Worm (Caenorhabditis elegans) whole organism, L4 larva: Measurements from ENCODE around the gene vab-23.

Experiments used
- R02D3.7 ChIP-seq: fragments of 150-350 bp; sonication (generic microtip); optimal IDR thresholded peaks from 3 replicates; lab custom pipeline; 2014; ENCODE audit warnings: missing biosample characterization, missing genetic modification characterization
- Y5F2A.4 ChIP-seq: fragments of 200-800 bp; sonication (Bioruptor generic); optimal IDR thresholded peaks from 2 replicates; lab custom pipeline; 2018; ENCODE audit warnings: mild to moderate bottlenecking, missing genetic modification characterization, missing compliant biosample characterization
- hlh-30 ChIP-seq: sonication (generic microtip); optimal IDR thresholded peaks from 2 replicates; lab custom pipeline; 2017; ENCODE audit warnings: antibody characterized with exemption, mild to moderate bottlenecking, missing genetic modification characterization, missing compliant biosample characterization; ENCODE audit not compliant: insufficient read depth
- lin-13 ChIP-seq: fragments of 150-350 bp; optimal IDR thresholded peaks from 2 replicates; lab custom pipeline; 2014; ENCODE audit warnings: missing biosample characterization, missing genetic modification reagents, missing genetic modification characterization
- mep-1 ChIP-seq: fragments of 150-350 bp; sonication (generic microtip); optimal IDR thresholded peaks from 3 replicates; lab custom pipeline; 2014; ENCODE audit warnings: missing biosample characterization, missing genetic modification characterization
- nhr-25 ChIP-seq: sonication (generic microtip); optimal IDR thresholded peaks from 2 replicates; lab custom pipeline; 2017; ENCODE audit warnings: missing genetic modification characterization, mild to moderate bottlenecking, missing compliant biosample characterization, antibody characterized with exemption, moderate library complexity, borderline replicate concordance; ENCODE audit not compliant: insufficient read depth
- nhr-28 ChIP-seq: fragments of 150-350 bp; optimal IDR thresholded peaks from 2 replicates; lab custom pipeline; 2014; ENCODE audit warnings: missing biosample characterization, missing genetic modification characterization
- nhr-48 ChIP-seq: sonication (generic microtip); optimal IDR thresholded peaks from 2 replicates; lab custom pipeline; 2016; ENCODE audit warnings: mild to moderate bottlenecking, missing genetic modification characterization, missing compliant biosample characterization
- nhr-6 ChIP-seq: fragments of 150-350 bp; optimal IDR thresholded peaks from 2 replicates; lab custom pipeline; 2014; ENCODE audit warnings: missing biosample characterization, missing genetic modification characterization
- php-3 ChIP-seq: fragments of 200-800 bp; sonication (Bioruptor generic); IDR thresholded peaks from 2 replicates; pipeline ENCODE4 v1.3.6; 2022; ENCODE audit warnings: missing genetic modification reagents, missing genetic modification characterization, missing compliant biosample characterization

ce11 chrII:11948459-11948858 lies 47.4 kb upstream of the vab-23 start, which contains the start of gene W03C9.8:
- no peak for TF ChIP-seq nhr-28 (tag; lab: Kevin White, UChicago)
- TF ChIP-seq nhr-6 (tag; lab: Kevin White, UChicago) = no peak
- TF ChIP-seq mep-1 = no peak
- TF ChIP-seq Y5F2A.4 (GFP tag; lab: Kevin White, UChicago) = no peak
- TF ChIP-seq hlh-30 = no peak
- TF ChIP-seq nhr-25 (tag; lab: Kevin White, UChicago) = no peak
- TF ChIP-seq R02D3.7 = no peak
- no peak for TF ChIP-seq lin-13 (GFP tag; lab: Kevin White, UChicago)
- TF ChIP-seq nhr-48 (tag; lab: Kevin White, UChicago) = no peak
- no peak for TF ChIP-seq php-3 (GFP tag; lab: Robert Waterston, UW)
